Worm (Caenorhabditis elegans): ENCODE data around the gene alp-1.

DNA sequence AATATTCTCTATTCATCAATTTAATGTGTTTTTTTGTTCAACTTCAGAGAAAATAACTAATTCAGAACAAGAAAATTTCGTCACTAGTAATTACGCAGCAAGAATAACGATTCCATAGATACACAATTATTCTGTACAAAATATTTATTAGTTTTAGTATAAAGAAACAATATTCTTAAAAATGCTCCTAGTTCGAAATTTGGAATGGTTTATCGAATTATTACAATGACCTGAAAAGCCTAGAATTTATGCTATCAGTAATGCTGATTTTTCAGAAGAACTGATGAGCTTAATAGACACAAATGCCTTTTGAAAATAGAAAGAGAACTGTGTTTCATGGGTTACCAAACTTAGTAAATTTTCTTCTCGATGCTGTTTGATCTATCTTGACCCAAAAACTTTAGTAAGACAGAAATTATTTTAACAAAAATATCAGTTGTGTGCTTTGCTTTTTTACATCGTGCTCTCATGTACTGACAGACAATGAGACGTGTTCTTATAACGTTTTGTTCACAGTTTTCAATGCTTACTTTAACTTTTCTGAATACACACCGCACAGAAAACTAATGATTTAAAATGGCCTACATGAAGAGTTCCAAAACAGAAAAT lies 26.2 kb upstream of the alp-1 start:
- no peak for TF ChIP-seq lsy-2 (tag; optimal IDR thresholded peaks at IDR 0.05)
- TF ChIP-seq nhr-237 (tag; optimal IDR thresholded peaks at IDR 0.05): no peak
- no peak for TF ChIP-seq pha-4 (tag; optimal IDR thresholded peaks at IDR 0.05)
- TF ChIP-seq sptf-1 (tag; optimal IDR thresholded peaks at IDR 0.05): no peak
- TF ChIP-seq unc-62 (GFP tag; optimal IDR thresholded peaks at IDR 0.05): no peak
- no peak for TF ChIP-seq sem-2 (GFP tag; optimal IDR thresholded peaks at IDR 0.05)
- no peak for TF ChIP-seq nhr-2 (tag; optimal IDR thresholded peaks at IDR 0.05)
